Worm (Caenorhabditis elegans): ENCODE measurements around the gene R05A10.4.

Gene R05A10.4

ce11 chrIV:14162772-14163171 lies 9.5 kb upstream of the R05A10.4 start, which contains the start of gene R05A10.7:
R05A10.7 (minus strand) TSS chrIV:14162872.
- TF ChIP-seq nhr-11 (tag; optimal IDR thresholded peaks at IDR 0.05) (no peak), lsy-2 (tag; optimal IDR thresholded peaks at IDR 0.05) (no peak), ceh-82 (tag; optimal IDR thresholded peaks at IDR 0.05) (no peak), elt-1 (tag; optimal IDR thresholded peaks at IDR 0.05) (no peak), dmd-4 (tag; optimal IDR thresholded peaks at IDR 0.05) (no peak), egl-27 (tag; optimal IDR thresholded peaks at IDR 0.05) (no peak), mbf-1 (tag; optimal IDR thresholded peaks at IDR 0.05) (no peak), nhr-129 (tag; optimal IDR thresholded peaks at IDR 0.05) (no peak), gmeb-1 (tag; optimal IDR thresholded peaks at IDR 0.05) (no peak), nhr-25 (tag; optimal IDR thresholded peaks at IDR 0.05) (no peak), lin-39 (tag; optimal IDR thresholded peaks at IDR 0.05) (no peak), nhr-10 (tag; optimal IDR thresholded peaks at IDR 0.05) (no peak), lin-11 (tag; optimal IDR thresholded peaks at IDR 0.05) (no peak), ZK546.5 (tag; optimal IDR thresholded peaks at IDR 0.05) (no peak), unc-55 (GFP tag; optimal IDR thresholded peaks at IDR 0.05) (no peak), sem-4 (tag; optimal IDR thresholded peaks at IDR 0.05) (no peak), nhr-23 (tag; optimal IDR thresholded peaks at IDR 0.05) (no peak), snpc-4 (tag; optimal IDR thresholded peaks at IDR 0.05) (no peak)

- TF ChIP-seq ceh-82 (tag; optimal IDR thresholded peaks at IDR 0.05) (no peak), nhr-21 (tag; optimal IDR thresholded peaks at IDR 0.05) (no peak), nhr-237 (tag; optimal IDR thresholded peaks at IDR 0.05) (no peak), nhr-11 (tag; optimal IDR thresholded peaks at IDR 0.05) (no peak), elt-1 (tag; optimal IDR thresholded peaks at IDR 0.05) (no peak), gmeb-1 (tag; optimal IDR thresholded peaks at IDR 0.05) (no peak), unc-39 (tag; optimal IDR thresholded peaks at IDR 0.05) (no peak), egl-27 (tag; optimal IDR thresholded peaks at IDR 0.05) (no peak), sma-3 (GFP tag; optimal IDR thresholded peaks at IDR 0.05) (no peak), alr-1 (tag; optimal IDR thresholded peaks at IDR 0.05) (no peak), mbf-1 (tag; optimal IDR thresholded peaks at IDR 0.05) (no peak), blmp-1 (tag; optimal IDR thresholded peaks at IDR 0.05; ENCODE audit: insufficient read depth) (no peak), ceh-16 (tag; optimal IDR thresholded peaks at IDR 0.05) (no peak), ZK546.5 (tag; optimal IDR thresholded peaks at IDR 0.05) (no peak), ztf-11 (tag; optimal IDR thresholded peaks at IDR 0.05) (no peak), mdl-1 (tag; optimal IDR thresholded peaks at IDR 0.05) (no peak), elt-3 (tag; optimal IDR thresholded peaks at IDR 0.05) (no peak), crh-2 (tag; optimal IDR thresholded peaks at IDR 0.05) (no peak)
Observed at ce11 chrIV:14164109-14164508, 8.2 kb upstream of the R05A10.4 start.

ce11 chrIV:14165476-14165875 lies 6.8 kb upstream of the R05A10.4 start, which contains the start of gene R05A10.6:
R05A10.6 (plus strand) TSS chrIV:14165776.
- TF ChIP-seq sem-4 (tag; optimal IDR thresholded peaks at IDR 0.05) (no peak), unc-39 (tag; optimal IDR thresholded peaks at IDR 0.05) (no peak), alr-1 (tag; optimal IDR thresholded peaks at IDR 0.05) (no peak), snpc-4 (tag; optimal IDR thresholded peaks at IDR 0.05) (no peak), nhr-77 (tag; optimal IDR thresholded peaks at IDR 0.05) (no peak)

ce11 chrIV:14176373-14176772 lies 4.1 kb downstream of the R05A10.4 start, which contains the start of gene R05A10.3:
R05A10.3 (minus strand) TSS chrIV:14176473.
- no peak for TF ChIP-seq nhr-6 (tag; optimal IDR thresholded peaks at IDR 0.05)
- TF ChIP-seq aly-2 (tag; optimal IDR thresholded peaks at IDR 0.05) = no peak
- no peak for TF ChIP-seq elt-3 (tag; optimal IDR thresholded peaks at IDR 0.05)
- no peak for TF ChIP-seq fos-1 (tag; optimal IDR thresholded peaks at IDR 0.05)
- TF ChIP-seq peb-1 (tag; optimal IDR thresholded peaks at IDR 0.05) = no peak
- no peak for TF ChIP-seq nhr-77 (tag; optimal IDR thresholded peaks at IDR 0.05)
- TF ChIP-seq unc-55 (GFP tag; optimal IDR thresholded peaks at IDR 0.05) = no peak
- TF ChIP-seq zag-1 (tag; optimal IDR thresholded peaks at IDR 0.05) = no peak
- TF ChIP-seq lin-13 (GFP tag; optimal IDR thresholded peaks at IDR 0.05) = no peak
- TF ChIP-seq ztf-4 (tag; optimal IDR thresholded peaks at IDR 0.05) = no peak
- no peak for TF ChIP-seq Y55F3AM.14 (GFP tag; optimal IDR thresholded peaks at IDR 0.05)
- TF ChIP-seq R02D3.7 (tag; optimal IDR thresholded peaks at IDR 0.05) = no peak
- no peak for TF ChIP-seq ztf-1 (GFP tag; conservative IDR thresholded peaks at IDR 0.05)
- no peak for TF ChIP-seq nhr-21 (tag; optimal IDR thresholded peaks at IDR 0.05)
- TF ChIP-seq sem-4 (tag; optimal IDR thresholded peaks at IDR 0.05) = no peak

All from whole organism, L2 larva.